In the genomic region with DNA sequence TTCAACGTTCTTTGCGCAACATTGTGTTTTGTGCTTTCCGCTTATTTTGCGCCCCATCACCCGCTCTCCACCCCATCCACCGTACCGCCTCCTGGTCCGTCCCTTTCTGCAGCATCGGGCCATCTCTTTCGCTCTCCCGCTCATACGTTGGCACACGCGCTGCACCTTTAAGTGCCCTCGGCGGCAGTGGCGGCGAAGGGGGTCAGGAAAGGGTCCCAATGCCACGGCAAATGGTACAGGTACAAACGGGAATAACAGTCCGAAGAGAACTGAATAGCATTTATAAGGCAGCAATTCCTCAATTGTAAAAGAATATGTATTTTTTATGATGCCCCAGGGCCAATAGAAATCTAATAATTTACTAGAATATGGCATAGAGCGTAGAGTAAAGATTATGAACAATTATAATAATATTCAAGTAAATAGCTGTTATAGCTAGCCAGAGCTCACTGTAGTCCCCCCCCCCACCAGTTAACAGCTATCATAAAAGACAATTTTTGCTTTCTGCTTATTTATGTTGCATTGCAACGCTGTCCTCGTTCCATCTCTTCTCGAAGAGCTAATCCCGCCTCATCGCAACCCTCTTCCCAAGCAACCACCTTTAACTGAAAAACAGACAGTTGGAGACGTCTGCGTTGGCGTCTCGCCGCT, we compare ENCODE assay signal across 4 fruit fly cellular contexts.
TF ChIP-seq lines count a peak whose summit lies in the region.

No protein-coding gene starts in this region.

- TF ChIP-seq CTCF in whole organism, embryonic (GFP tag; optimal IDR thresholded peaks at IDR 0.05; lab: Kevin White, UChicago) = no peak

TF ChIP-seq in whole organism, embryonic, 481 proteins besides CTCF, POLR2A, EP300 and RAD21:
- TF ChIP-seq CG9215 (GFP tag; IDR thresholded peaks at IDR 0.05; lab: Robert Waterston, UW) = no peak
- peak; percentile 31 for TF ChIP-seq Med (GFP tag; lab: Kevin White, UChicago)

TF ChIP-seq in whole organism, prepupa, 60 proteins besides CTCF, POLR2A, EP300 and RAD21 (continues in another document):
- TF ChIP-seq CG6276 (GFP tag; optimal IDR thresholded peaks at IDR 0.05; lab: Kevin White, UChicago) = no peak
- peak; percentile 58 for TF ChIP-seq CG1621 (tag; optimal IDR thresholded peaks at IDR 0.05; lab: Kevin White, UChicago)
- TF ChIP-seq CG6808 (GFP tag; optimal IDR thresholded peaks at IDR 0.05; lab: Kevin White, UChicago) = peak; percentile 38
- peak; percentile 12 for TF ChIP-seq spab (GFP tag; optimal IDR thresholded peaks at IDR 0.05; lab: Kevin White, UChicago)
- peak; percentile 43 for TF ChIP-seq lz (GFP tag; optimal IDR thresholded peaks at IDR 0.05; lab: Kevin White, UChicago)
- no peak for TF ChIP-seq CG11902 (GFP tag; optimal IDR thresholded peaks at IDR 0.05; lab: Kevin White, UChicago)
- peak; percentile 83 for TF ChIP-seq Met (GFP tag; optimal IDR thresholded peaks at IDR 0.05; lab: Kevin White, UChicago)
- peak; percentile 68 for TF ChIP-seq fd59A (GFP tag; optimal IDR thresholded peaks at IDR 0.05; lab: Kevin White, UChicago)
- peak; percentile 38 for TF ChIP-seq OdsH (GFP tag; optimal IDR thresholded peaks at IDR 0.05; lab: Kevin White, UChicago)
- no peak for TF ChIP-seq Gug (GFP tag; IDR thresholded peaks at IDR 0.05; lab: Robert Waterston, UW)
- TF ChIP-seq pdm3 (GFP tag; optimal IDR thresholded peaks at IDR 0.05; lab: Kevin White, UChicago) = peak; percentile 34
- TF ChIP-seq Eip93F (GFP tag; optimal IDR thresholded peaks at IDR 0.05; lab: Kevin White, UChicago) = no peak
- TF ChIP-seq esn (GFP tag; optimal IDR thresholded peaks at IDR 0.05; lab: Kevin White, UChicago) = peak; percentile 43
- TF ChIP-seq Eip78C (GFP tag; lab: Kevin White, UChicago) = peak; percentile 68
- peak; percentile 76 for TF ChIP-seq svp (GFP tag; lab: Kevin White, UChicago)
- TF ChIP-seq CG7368 (GFP tag; optimal IDR thresholded peaks at IDR 0.05; lab: Kevin White, UChicago) = no peak
- TF ChIP-seq Lpt (GFP tag; optimal IDR thresholded peaks at IDR 0.05; lab: Kevin White, UChicago) = no peak
- no peak for TF ChIP-seq salr (GFP tag; optimal IDR thresholded peaks at IDR 0.05; lab: Kevin White, UChicago)
- TF ChIP-seq acj6 (GFP tag; optimal IDR thresholded peaks at IDR 0.05; lab: Kevin White, UChicago) = peak; percentile 50
- TF ChIP-seq Hr4 (GFP tag; optimal IDR thresholded peaks at IDR 0.05; lab: Kevin White, UChicago) = no peak
- peak; percentile 19 for TF ChIP-seq achi (GFP tag; optimal IDR thresholded peaks at IDR 0.05; lab: Kevin White, UChicago)
- TF ChIP-seq fkh (GFP tag; optimal IDR thresholded peaks at IDR 0.05; lab: Kevin White, UChicago) = no peak
- peak; percentile 41 for TF ChIP-seq CG10631 (GFP tag; optimal IDR thresholded peaks at IDR 0.05; lab: Kevin White, UChicago)
- TF ChIP-seq Sox15 (GFP tag; optimal IDR thresholded peaks at IDR 0.05; lab: Kevin White, UChicago) = no peak
- TF ChIP-seq CG11294 (GFP tag; IDR thresholded peaks at IDR 0.05; lab: Robert Waterston, UW) = no peak
- no peak for TF ChIP-seq CG6854 (GFP tag; optimal IDR thresholded peaks at IDR 0.05; lab: Kevin White, UChicago)
- peak; percentile 3 for TF ChIP-seq Sox14 (GFP tag; optimal IDR thresholded peaks at IDR 0.05; lab: Kevin White, UChicago)
- no peak for TF ChIP-seq eg (GFP tag; IDR thresholded peaks at IDR 0.05; lab: Robert Waterston, UW)

TF ChIP-seq in whole organism, pupa, 21 proteins besides CTCF, POLR2A, EP300 and RAD21:
- TF ChIP-seq Snoo (tag; optimal IDR thresholded peaks at IDR 0.05; lab: Kevin White, UChicago) (peak; percentile 42), CG17806 (tag; optimal IDR thresholded peaks at IDR 0.05; lab: Kevin White, UChicago) (peak; percentile 22), D1 (tag; optimal IDR thresholded peaks at IDR 0.05; lab: Kevin White, UChicago) (no peak), fd96Ca (GFP tag; IDR thresholded peaks at IDR 0.05; lab: Robert Waterston, UW) (no peak), EcR (GFP tag; optimal IDR thresholded peaks at IDR 0.05; lab: Kevin White, UChicago) (peak; percentile 92), Pif1A (GFP tag; optimal IDR thresholded peaks at IDR 0.05; lab: Kevin White, UChicago) (peak; percentile 57), CG15710 (tag; optimal IDR thresholded peaks at IDR 0.05; lab: Kevin White, UChicago) (peak; percentile 71), CG34367 (tag; optimal IDR thresholded peaks at IDR 0.05; lab: Kevin White, UChicago) (peak; percentile 51), CG8159 (tag; optimal IDR thresholded peaks at IDR 0.05; lab: Kevin White, UChicago) (peak; percentile 39), rn (GFP tag; IDR thresholded peaks at IDR 0.05; lab: Robert Waterston, UW) (no peak), CG13204 (GFP tag; optimal IDR thresholded peaks at IDR 0.05; lab: Kevin White, UChicago) (peak; percentile 92), CG4496 (GFP tag; IDR thresholded peaks at IDR 0.05; lab: Robert Waterston, UW) (0 out of 3 replicates have a peak, but pooled peaks have one; percentile 25), gl (tag; optimal IDR thresholded peaks at IDR 0.05; lab: Kevin White, UChicago) (no peak), CG9948 (tag; optimal IDR thresholded peaks at IDR 0.05; lab: Kevin White, UChicago) (peak; percentile 26)
TF ChIP-seq in whole organism, pupa: peak in this region for 10.

TF ChIP-seq in whole organism, wandering third instar larva, 38 proteins besides CTCF, POLR2A, EP300 and RAD21:
- TF ChIP-seq psq (GFP tag; optimal IDR thresholded peaks at IDR 0.05; lab: Kevin White, UChicago) = peak; percentile 56
- no peak for TF ChIP-seq Abd-B (GFP tag; optimal IDR thresholded peaks at IDR 0.05; lab: Kevin White, UChicago)
- TF ChIP-seq dl (GFP tag; optimal IDR thresholded peaks at IDR 0.05; lab: Kevin White, UChicago; ENCODE audit: insufficient read depth in 1 of 2, partially characterized antibody in 2 of 2) = peak in 1 of 2 experiments; percentile 8
- no peak for TF ChIP-seq N (GFP tag; optimal IDR thresholded peaks at IDR 0.05; lab: Kevin White, UChicago)
- no peak for TF ChIP-seq dmrt93B (GFP tag; optimal IDR thresholded peaks at IDR 0.05; lab: Kevin White, UChicago)
- peak; percentile 29 for TF ChIP-seq br (GFP tag; optimal IDR thresholded peaks at IDR 0.05; lab: Kevin White, UChicago)
- peak in 1 of 2 experiments; percentile 53 for TF ChIP-seq foxo (GFP tag; optimal IDR thresholded peaks at IDR 0.05; lab: Kevin White, UChicago)
- peak; percentile 58 for TF ChIP-seq Dfd (GFP tag; optimal IDR thresholded peaks at IDR 0.05; lab: Kevin White, UChicago)
- no peak for TF ChIP-seq usp (GFP tag; optimal IDR thresholded peaks at IDR 0.05; lab: Kevin White, UChicago)
- TF ChIP-seq rgr (GFP tag; optimal IDR thresholded peaks at IDR 0.05; lab: Kevin White, UChicago) = peak; percentile 13
- peak; percentile 8 for TF ChIP-seq Dif (GFP tag; optimal IDR thresholded peaks at IDR 0.05; lab: Kevin White, UChicago; ENCODE audit: partially characterized antibody)
- peak; percentile 6 for TF ChIP-seq OdsH (GFP tag; optimal IDR thresholded peaks at IDR 0.05; lab: Kevin White, UChicago)
- no peak for TF ChIP-seq Rel (GFP tag; optimal IDR thresholded peaks at IDR 0.05; lab: Kevin White, UChicago)
- peak; percentile 20 for TF ChIP-seq Rel (tag; optimal IDR thresholded peaks at IDR 0.05; lab: Kevin White, UChicago)
- TF ChIP-seq tai (GFP tag; optimal IDR thresholded peaks at IDR 0.05; lab: Kevin White, UChicago) = no peak
- TF ChIP-seq Hr83 (GFP tag; optimal IDR thresholded peaks at IDR 0.05; lab: Kevin White, UChicago; ENCODE audit: poor library complexity, severe bottlenecking) = peak; percentile 39
- TF ChIP-seq h (GFP tag; optimal IDR thresholded peaks at IDR 0.05; lab: Kevin White, UChicago) = peak; percentile 18
- peak; percentile 27 for TF ChIP-seq woc (GFP tag; optimal IDR thresholded peaks at IDR 0.05; lab: Kevin White, UChicago)
- TF ChIP-seq GATAd (GFP tag; optimal IDR thresholded peaks at IDR 0.05; lab: Kevin White, UChicago) = no peak
- peak; percentile 83 for TF ChIP-seq Vsx2 (GFP tag; optimal IDR thresholded peaks at IDR 0.05; lab: Kevin White, UChicago; ENCODE audit: partially characterized antibody)
- TF ChIP-seq HLH106 (tag; optimal IDR thresholded peaks at IDR 0.05; lab: Kevin White, UChicago) = peak; percentile 14
- peak; percentile 37 for TF ChIP-seq ey (GFP tag; optimal IDR thresholded peaks at IDR 0.05; lab: Kevin White, UChicago)
- peak; percentile 50 for TF ChIP-seq Sp1 (GFP tag; optimal IDR thresholded peaks at IDR 0.05; lab: Kevin White, UChicago)
- no peak for TF ChIP-seq jim (GFP tag; optimal IDR thresholded peaks at IDR 0.05; lab: Kevin White, UChicago)
- TF ChIP-seq CG9705 (GFP tag; optimal IDR thresholded peaks at IDR 0.05; lab: Kevin White, UChicago) = no peak
- no peak for TF ChIP-seq Hr78 (GFP tag; optimal IDR thresholded peaks at IDR 0.05; lab: Kevin White, UChicago)
- TF ChIP-seq fru (GFP tag; optimal IDR thresholded peaks at IDR 0.05; lab: Kevin White, UChicago) = peak; percentile 58

Comparison
In these comparisons a context has a peak if more than half of its experiments do, and no peak if none do; other contexts are left out.
1. Of the 7 proteins assayed by ChIP-seq in both whole organism, embryonic and whole organism, prepupa: peak only in whole organism, embryonic: none; only in whole organism, prepupa: Hr39 and Sox102F; in both: none; in neither: 5.